Worm (Caenorhabditis elegans) whole organism, late embryonic: ENCODE data around the gene C35B1.4.
A peak's percentile ranks its signal among the peaks of the same experiment; 100 is the strongest.

Experiments
- C08G9.2 ChIP-seq: sonication (generic microtip); optimal IDR thresholded peaks from 2 replicates; lab custom pipeline; 2016; ENCODE audit warnings: mild to moderate bottlenecking, missing genetic modification characterization, moderate library complexity, missing compliant biosample characterization
- F13H6.1 ChIP-seq: sonication (generic microtip); optimal IDR thresholded peaks from 2 replicates; lab custom pipeline; 2016; ENCODE audit warnings: missing genetic modification characterization, missing compliant biosample characterization
- K02D7.2 ChIP-seq: sonication (generic microtip); optimal IDR thresholded peaks from 2 replicates; lab custom pipeline; 2017; ENCODE audit warnings: mild to moderate bottlenecking, missing genetic modification characterization, missing compliant biosample characterization
- K09A11.1 ChIP-seq: sonication (generic microtip); optimal IDR thresholded peaks from 2 replicates; lab custom pipeline; 2017; ENCODE audit warnings: antibody characterized with exemption, mild to moderate bottlenecking, missing genetic modification characterization, missing compliant biosample characterization; ENCODE audit not compliant: insufficient read depth
- T23F11.4 ChIP-seq: fragments of 200-800 bp; sonication (Bioruptor generic); optimal IDR thresholded peaks from 2 replicates; lab custom pipeline; 2018; ENCODE audit warnings: mild to moderate bottlenecking, missing genetic modification characterization, missing compliant biosample characterization
- ahr-1 ChIP-seq: sonication (generic microtip); optimal IDR thresholded peaks from 2 replicates; lab custom pipeline; 2016; ENCODE audit warnings: missing genetic modification characterization, missing compliant biosample characterization
- ama-1 ChIP-seq: fragments of 150-350 bp; optimal IDR thresholded peaks from 2 replicates; lab custom pipeline; 2014
- ceh-18 ChIP-seq: sonication (generic microtip); optimal IDR thresholded peaks from 2 replicates; lab custom pipeline; 2016; ENCODE audit warnings: missing genetic modification characterization, missing compliant biosample characterization
- ceh-19 ChIP-seq: fragments of 200-800 bp; sonication (Bioruptor generic); optimal IDR thresholded peaks from 2 replicates; lab custom pipeline; 2018; ENCODE audit warnings: mild to moderate bottlenecking, missing genetic modification characterization, missing compliant biosample characterization
- ceh-2 ChIP-seq: sonication (generic microtip); optimal IDR thresholded peaks from 2 replicates; lab custom pipeline; 2016; ENCODE audit warnings: missing genotype, missing genetic modification characterization, missing compliant biosample characterization
- ceh-30 ChIP-seq: fragments of 150-350 bp; optimal IDR thresholded peaks from 2 replicates; lab custom pipeline; 2014; ENCODE audit warnings: missing biosample characterization, missing genetic modification characterization
- ceh-31 ChIP-seq: sonication (generic microtip); optimal IDR thresholded peaks from 2 replicates; lab custom pipeline; 2016; ENCODE audit warnings: missing genetic modification characterization, missing compliant biosample characterization
- ceh-34 ChIP-seq: sonication (generic microtip); optimal IDR thresholded peaks from 2 replicates; lab custom pipeline; 2016; ENCODE audit warnings: mild to moderate bottlenecking, missing genetic modification characterization, missing compliant biosample characterization
- ceh-48 ChIP-seq: sonication (generic microtip); optimal IDR thresholded peaks from 2 replicates; lab custom pipeline; 2016; ENCODE audit warnings: missing genetic modification characterization, inconsistent platforms, missing compliant biosample characterization
- dmd-4 ChIP-seq: sonication (generic microtip); optimal IDR thresholded peaks from 2 replicates; lab custom pipeline; 2016; ENCODE audit warnings: borderline replicate concordance, missing genetic modification characterization, missing compliant biosample characterization
- dve-1 ChIP-seq: sonication (generic microtip); optimal IDR thresholded peaks from 2 replicates; lab custom pipeline; 2017; ENCODE audit warnings: antibody characterized with exemption, mild to moderate bottlenecking, missing genetic modification characterization, missing compliant biosample characterization
- elt-4 ChIP-seq: sonication (generic microtip); optimal IDR thresholded peaks from 2 replicates; lab custom pipeline; 2016; ENCODE audit warnings: missing genetic modification characterization, missing compliant biosample characterization
- eyg-1 ChIP-seq: sonication (generic microtip); optimal IDR thresholded peaks from 2 replicates; lab custom pipeline; 2016; ENCODE audit warnings: missing genotype, missing genetic modification characterization, missing compliant biosample characterization
- fkh-10 ChIP-seq: fragments of 150-350 bp; optimal IDR thresholded peaks from 2 replicates; lab custom pipeline; 2014; ENCODE audit warnings: missing biosample characterization, missing genetic modification reagents, missing genetic modification characterization
- gmeb-2 ChIP-seq: sonication (generic microtip); optimal IDR thresholded peaks from 2 replicates; lab custom pipeline; 2016; ENCODE audit warnings: missing genetic modification characterization, inconsistent platforms, missing compliant biosample characterization
- hlh-13 ChIP-seq: fragments of 200-800 bp; sonication (Bioruptor generic); optimal IDR thresholded peaks from 2 replicates; lab custom pipeline; 2018; ENCODE audit warnings: mild to moderate bottlenecking, missing genetic modification characterization, missing compliant biosample characterization
- hlh-15 ChIP-seq: sonication (generic microtip); optimal IDR thresholded peaks from 2 replicates; lab custom pipeline; 2016; ENCODE audit warnings: missing genetic modification characterization, missing compliant biosample characterization
- hlh-6 ChIP-seq: sonication (generic microtip); optimal IDR thresholded peaks from 2 replicates; lab custom pipeline; 2016; ENCODE audit warnings: missing genotype, missing genetic modification characterization, missing compliant biosample characterization
- lim-6 ChIP-seq: sonication (generic microtip); optimal IDR thresholded peaks from 2 replicates; lab custom pipeline; 2016; ENCODE audit warnings: missing genetic modification characterization, missing compliant biosample characterization
- madf-2 ChIP-seq: sonication (generic microtip); optimal IDR thresholded peaks from 2 replicates; lab custom pipeline; 2017; ENCODE audit warnings: missing genetic modification characterization, missing compliant biosample characterization
- mec-3 ChIP-seq: sonication (generic microtip); optimal IDR thresholded peaks from 2 replicates; lab custom pipeline; 2016; ENCODE audit warnings: borderline replicate concordance, missing genetic modification characterization, missing compliant biosample characterization
- nfya-1 ChIP-seq: sonication (generic microtip); optimal IDR thresholded peaks from 2 replicates; lab custom pipeline; 2017; ENCODE audit warnings: missing genetic modification characterization, mild to moderate bottlenecking, missing compliant biosample characterization, antibody characterized with exemption, moderate library complexity
- nhr-11 ChIP-seq: fragments of 150-350 bp; optimal IDR thresholded peaks from 2 replicates; lab custom pipeline; 2014; ENCODE audit warnings: missing biosample characterization, missing genetic modification characterization
- nhr-232 ChIP-seq: sonication (generic microtip); optimal IDR thresholded peaks from 2 replicates; lab custom pipeline; 2016; ENCODE audit warnings: missing genetic modification characterization, missing compliant biosample characterization
- npax-4 ChIP-seq: sonication (generic microtip); optimal IDR thresholded peaks from 2 replicates; lab custom pipeline; 2016; ENCODE audit warnings: missing genetic modification characterization, missing compliant biosample characterization
- odd-2 ChIP-seq: sonication (generic microtip); optimal IDR thresholded peaks from 2 replicates; lab custom pipeline; 2017; ENCODE audit warnings: antibody characterized with exemption, mild to moderate bottlenecking, missing genetic modification characterization, missing compliant biosample characterization
- pag-3 ChIP-seq: sonication (generic microtip); optimal IDR thresholded peaks from 2 replicates; lab custom pipeline; 2016; ENCODE audit warnings: missing compliant biosample characterization, missing genetic modification characterization, borderline replicate concordance
- pat-9 ChIP-seq: fragments of 200-800 bp; sonication (Bioruptor generic); optimal IDR thresholded peaks from 2 replicates; lab custom pipeline; 2018; ENCODE audit warnings: mild to moderate bottlenecking, missing genetic modification characterization, moderate library complexity, missing compliant biosample characterization
- pax-1 ChIP-seq: fragments of 150-350 bp; optimal IDR thresholded peaks from 2 replicates; lab custom pipeline; 2014; ENCODE audit warnings: missing biosample characterization, missing genetic modification characterization
- pha-2 ChIP-seq: sonication (generic microtip); optimal IDR thresholded peaks from 2 replicates; lab custom pipeline; 2017; ENCODE audit warnings: mild to moderate bottlenecking, missing genetic modification characterization, missing compliant biosample characterization
- ref-2 ChIP-seq: sonication (generic microtip); optimal IDR thresholded peaks from 2 replicates; lab custom pipeline; 2016; ENCODE audit warnings: missing genetic modification characterization, missing compliant biosample characterization
- sox-2 ChIP-seq: fragments of 200-800 bp; sonication (Bioruptor generic); IDR thresholded peaks from 2 replicates; pipeline ENCODE4 v1.3.6; 2022; ENCODE audit warnings: missing genetic modification reagents, missing genetic modification characterization, missing compliant biosample characterization
- sox-4 ChIP-seq: sonication (generic microtip); optimal IDR thresholded peaks from 2 replicates; lab custom pipeline; 2017; ENCODE audit warnings: mild to moderate bottlenecking, missing genetic modification characterization, inconsistent platforms, missing compliant biosample characterization
- tbx-2 ChIP-seq: sonication (generic microtip); optimal IDR thresholded peaks from 2 replicates; lab custom pipeline; 2016; ENCODE audit warnings: missing genetic modification characterization, missing compliant biosample characterization
- tbx-7 ChIP-seq: sonication (generic microtip); optimal IDR thresholded peaks from 2 replicates; lab custom pipeline; 2016; ENCODE audit warnings: missing genotype, missing genetic modification characterization, missing compliant biosample characterization
- ttx-3 ChIP-seq: sonication (generic microtip); optimal IDR thresholded peaks from 2 replicates; lab custom pipeline; 2016; ENCODE audit warnings: missing genetic modification reagents, missing genetic modification characterization, missing compliant biosample characterization
- unc-3 ChIP-seq, 2 experiments: fragments of 200-800 bp in 1 of 2; sonication (Bioruptor generic) in 1 of 2; sonication (generic microtip) in 1 of 2; conservative IDR thresholded peaks in 1 of 2; optimal IDR thresholded peaks in 1 of 2; 2 replicates each; pipeline versions ENCODE4 v1.3.6 to Lab custom; 2016 to 2022; ENCODE audit warnings: missing compliant biosample characterization in 2 of 2, missing genetic modification characterization in 2 of 2, missing genetic modification reagents in 1 of 2
- unc-42 ChIP-seq: sonication (generic microtip); optimal IDR thresholded peaks from 2 replicates; lab custom pipeline; 2016; ENCODE audit warnings: missing genotype, missing genetic modification characterization, missing compliant biosample characterization
- unc-55 ChIP-seq: sonication (generic microtip); optimal IDR thresholded peaks from 2 replicates; lab custom pipeline; 2017; ENCODE audit warnings: missing biosample characterization, missing genetic modification reagents, missing genetic modification characterization
- unc-86 ChIP-seq: sonication (generic microtip); optimal IDR thresholded peaks from 2 replicates; lab custom pipeline; 2016; ENCODE audit warnings: missing genetic modification characterization, missing compliant biosample characterization

C35B1.4 gene

ce11 chrIV:4084109-4084508, 4.5 kb downstream of the C35B1.4 start, which contains the start of gene C35B1.5:
Gene C35B1.5, minus strand, starts transcription at chrIV:4084209.
- no peak for TF ChIP-seq F13H6.1
- no peak for TF ChIP-seq nhr-232 (tag; lab: Kevin White, UChicago)
- no peak for TF ChIP-seq ceh-48 (tag; lab: Kevin White, UChicago)
- TF ChIP-seq unc-42 (tag; lab: Kevin White, UChicago): no peak
- no peak for TF ChIP-seq sox-4 (tag; lab: Kevin White, UChicago)
- TF ChIP-seq ceh-30: no peak
- no peak for TF ChIP-seq odd-2 (tag; lab: Kevin White, UChicago)
- no peak for TF ChIP-seq fkh-10 (GFP tag; lab: Kevin White, UChicago)
- TF ChIP-seq tbx-2: no peak
- no peak for TF ChIP-seq nhr-11 (tag; lab: Kevin White, UChicago)
- TF ChIP-seq ceh-19 (GFP tag; lab: Kevin White, UChicago): no peak
- TF ChIP-seq hlh-13 (GFP tag; lab: Kevin White, UChicago): no peak

ce11 chrIV:4085022-4085421, 5.4 kb downstream of the C35B1.4 start:
- no peak for TF ChIP-seq npax-4
- TF ChIP-seq unc-42 (tag; lab: Kevin White, UChicago): no peak
- no peak for TF ChIP-seq madf-2 (tag; lab: Kevin White, UChicago)
- no peak for TF ChIP-seq pax-1 (tag; lab: Kevin White, UChicago)
- TF ChIP-seq ttx-3 (tag; lab: Kevin White, UChicago): no peak
- TF ChIP-seq, all 69 proteins: peak for 0

- TF ChIP-seq odd-2 (tag; lab: Kevin White, UChicago) (no peak), pat-9 (tag; lab: Kevin White, UChicago) (no peak), C08G9.2 (tag; lab: Kevin White, UChicago) (no peak), unc-42 (tag; lab: Kevin White, UChicago) (no peak), elt-4 (tag; lab: Kevin White, UChicago) (no peak), mec-3 (no peak), dve-1 (tag; lab: Kevin White, UChicago) (no peak), dmd-4 (tag; lab: Kevin White, UChicago) (no peak), ceh-2 (tag; lab: Kevin White, UChicago) (no peak), T23F11.4 (no peak), unc-3 (GFP tag; conservative IDR thresholded peaks at IDR 0.05; lab: Robert Waterston, UW) (no peak), unc-3 (tag; optimal IDR thresholded peaks at IDR 0.05; lab: Kevin White, UChicago) (no peak), ttx-3 (tag; lab: Kevin White, UChicago) (no peak), lim-6 (no peak), K09A11.1 (tag; lab: Kevin White, UChicago) (no peak), ahr-1 (tag; lab: Kevin White, UChicago) (no peak), sox-2 (GFP tag; lab: Robert Waterston, UW) (no peak), ama-1 (no peak), gmeb-2 (tag; lab: Kevin White, UChicago) (no peak)
These were observed 6.2 kb downstream of the C35B1.4 start, which contains the start of gene C35B1.2 for ce11 chrIV:4085787-4086262. Gene C35B1.2, plus strand, starts transcription at chrIV:4086212.

- TF ChIP-seq ref-2 (tag; lab: Kevin White, UChicago) (no peak), dve-1 (tag; lab: Kevin White, UChicago) (peak; percentile 21), ceh-48 (tag; lab: Kevin White, UChicago) (peak; percentile 22), nhr-232 (tag; lab: Kevin White, UChicago) (no peak), ceh-2 (tag; lab: Kevin White, UChicago) (peak; percentile 17), ceh-19 (GFP tag; lab: Kevin White, UChicago) (no peak), nfya-1 (peak; percentile 74), pag-3 (tag; lab: Kevin White, UChicago) (no peak), eyg-1 (tag; lab: Kevin White, UChicago) (no peak), pha-2 (tag; lab: Kevin White, UChicago) (no peak), ceh-31 (tag; lab: Kevin White, UChicago) (peak; percentile 66), ceh-34 (tag; lab: Kevin White, UChicago) (peak; percentile 27), hlh-15 (no peak), unc-42 (tag; lab: Kevin White, UChicago) (peak; percentile 17), tbx-7 (no peak), nhr-11 (tag; lab: Kevin White, UChicago) (no peak), pax-1 (tag; lab: Kevin White, UChicago) (no peak), ceh-18 (tag; lab: Kevin White, UChicago) (peak; percentile 73), C08G9.2 (tag; lab: Kevin White, UChicago) (peak; percentile 37), pat-9 (tag; lab: Kevin White, UChicago) (no peak), hlh-6 (no peak), K02D7.2 (no peak), dmd-4 (tag; lab: Kevin White, UChicago) (no peak), tbx-2 (peak; percentile 29), unc-86 (tag; lab: Kevin White, UChicago) (no peak), unc-55 (GFP tag; lab: Kevin White, UChicago) (peak; percentile 8)
These were observed 13.5 kb downstream of the C35B1.4 start for ce11 chrIV:4093087-4093486.
